Worm (Caenorhabditis elegans): Measurements from ENCODE around the gene msrp-7.

The msrp-7 gene

ce11 chrII:10840067-10840466, 29.3 kb downstream of the msrp-7 start (continued):
- TF ChIP-seq mep-1 (tag; optimal IDR thresholded peaks at IDR 0.05) (peak; percentile 82), fos-1 (tag; optimal IDR thresholded peaks at IDR 0.05) (peak; percentile 82), C34B4.2 (tag; optimal IDR thresholded peaks at IDR 0.05) (no peak), fkh-4 (tag; optimal IDR thresholded peaks at IDR 0.05; ENCODE audit: borderline replicate concordance) (peak; percentile 39), lin-14 (GFP tag; optimal IDR thresholded peaks at IDR 0.05) (peak; percentile 85), sptf-1 (tag; optimal IDR thresholded peaks at IDR 0.05) (no peak), tbx-2 (tag; optimal IDR thresholded peaks at IDR 0.05) (peak; percentile 84), nhr-12 (tag; optimal IDR thresholded peaks at IDR 0.05) (no peak), zag-1 (tag; optimal IDR thresholded peaks at IDR 0.05) (no peak), lin-35 (GFP tag; optimal IDR thresholded peaks at IDR 0.05) (peak; percentile 77 to 89), snpc-4 (tag; optimal IDR thresholded peaks at IDR 0.05) (peak; percentile 39), blmp-1 (tag; optimal IDR thresholded peaks at IDR 0.05) (no peak), ces-1 (GFP tag; optimal IDR thresholded peaks at IDR 0.05) (no peak), C04F5.9 (tag; optimal IDR thresholded peaks at IDR 0.05) (peak; percentile 85), lin-13 (GFP tag; optimal IDR thresholded peaks at IDR 0.05) (peak; percentile 84), hlh-17 (GFP tag; optimal IDR thresholded peaks at IDR 0.05; ENCODE audit: borderline replicate concordance) (no peak), pag-3 (tag; optimal IDR thresholded peaks at IDR 0.05; ENCODE audit: borderline replicate concordance, insufficient read depth) (no peak), isw-1 (GFP tag; IDR thresholded peaks at IDR 0.05) (peak; percentile 39), nhr-237 (tag; optimal IDR thresholded peaks at IDR 0.05) (peak; percentile 23), xbp-1 (tag; optimal IDR thresholded peaks at IDR 0.05) (peak; percentile 72), lin-39 (tag; optimal IDR thresholded peaks at IDR 0.05) (no peak), ama-1 (optimal IDR thresholded peaks at IDR 0.05) (no peak), dpl-1 (GFP tag; optimal IDR thresholded peaks at IDR 0.05) (peak; percentile 58 to 70 (median 69)), nhr-11 (tag; optimal IDR thresholded peaks at IDR 0.05) (no peak), sup-37 (GFP tag; optimal IDR thresholded peaks at IDR 0.05) (no peak), mef-2 (tag; optimal IDR thresholded peaks at IDR 0.05) (peak; percentile 30), nhr-71 (tag; optimal IDR thresholded peaks at IDR 0.05) (peak; percentile 91), fkh-8 (tag; optimal IDR thresholded peaks at IDR 0.05) (peak; percentile 82), unc-62 (GFP tag; optimal IDR thresholded peaks at IDR 0.05) (no peak), ceh-90 (tag; optimal IDR thresholded peaks at IDR 0.05) (peak; percentile 6), efl-3 (GFP tag; optimal IDR thresholded peaks at IDR 0.05) (no peak), nhr-77 (tag; optimal IDR thresholded peaks at IDR 0.05) (peak; percentile 63), hpl-2 (GFP tag; optimal IDR thresholded peaks at IDR 0.05) (no peak), nhr-47 (tag; optimal IDR thresholded peaks at IDR 0.05) (peak; percentile 90), aly-2 (tag; optimal IDR thresholded peaks at IDR 0.05) (peak; percentile 80), lin-15B (tag; optimal IDR thresholded peaks at IDR 0.05) (no peak), hlh-4 (tag; optimal IDR thresholded peaks at IDR 0.05) (no peak), ztf-11 (tag; optimal IDR thresholded peaks at IDR 0.05) (peak in 1 of 2 experiments; percentile 19), rnt-1 (tag; optimal IDR thresholded peaks at IDR 0.05) (peak; percentile 93), nhr-76 (tag; optimal IDR thresholded peaks at IDR 0.05) (peak; percentile 20), irx-1 (tag; optimal IDR thresholded peaks at IDR 0.05) (peak; percentile 77), unc-98 (GFP tag; IDR thresholded peaks at IDR 0.05) (0 out of 2 replicates have a peak, but pooled peaks have one; percentile 25), ets-5 (GFP tag; IDR thresholded peaks at IDR 0.05) (no peak), jun-1 (tag; optimal IDR thresholded peaks at IDR 0.05) (peak; percentile 70), swsn-7 (tag; optimal IDR thresholded peaks at IDR 0.05) (peak; percentile 86), mab-9 (GFP tag; IDR thresholded peaks at IDR 0.05) (peak; percentile 53; the same call in 1 of the 2 replicates), ceh-88 (GFP tag; IDR thresholded peaks at IDR 0.05) (peak; percentile 59; the same call in 1 of the 2 replicates), elt-2 (tag; optimal IDR thresholded peaks at IDR 0.05) (peak; percentile 55), skn-1 (tag; optimal IDR thresholded peaks at IDR 0.05) (peak; percentile 74), nhr-28 (tag; optimal IDR thresholded peaks at IDR 0.05) (no peak), nhr-90 (tag; optimal IDR thresholded peaks at IDR 0.05; ENCODE audit: poor library complexity) (peak; percentile 87), alr-1 (tag; optimal IDR thresholded peaks at IDR 0.05; ENCODE audit: borderline replicate concordance) (no peak), grh-1 (GFP tag; IDR thresholded peaks at IDR 0.05) (peak; percentile 46)
